Worm (Caenorhabditis elegans) whole organism, L2 larva: ENCODE data around the gene W08E12.7.
A peak's percentile ranks its signal among the peaks of the same experiment; 100 is the strongest.
"Not testable (repeated sequence)": the region's sequence is repeated elsewhere in the genome, so short reads cannot be mapped to it uniquely, and the experiment has no call there.

Experiments
- C34F6.9 ChIP-seq: fragments of 150-350 bp; optimal IDR thresholded peaks from 2 replicates; lab custom pipeline; 2014; ENCODE audit warnings: missing biosample characterization, missing genetic modification characterization
- F13H6.1 ChIP-seq: sonication (generic microtip); optimal IDR thresholded peaks from 2 replicates; lab custom pipeline; 2016; ENCODE audit warnings: missing genetic modification characterization, missing compliant biosample characterization
- R02D3.7 ChIP-seq: fragments of 150-350 bp; optimal IDR thresholded peaks from 2 replicates; lab custom pipeline; 2014; ENCODE audit warnings: missing biosample characterization, missing genetic modification characterization
- Y55F3AM.14 ChIP-seq: fragments of 200-800 bp; sonication (Bioruptor generic); optimal IDR thresholded peaks from 2 replicates; lab custom pipeline; 2018; ENCODE audit warnings: mild to moderate bottlenecking, missing genetic modification characterization, missing compliant biosample characterization
- ZK546.5 ChIP-seq: sonication (generic microtip); optimal IDR thresholded peaks from 2 replicates; lab custom pipeline; 2017; ENCODE audit warnings: missing biosample characterization, missing genetic modification characterization
- aly-2 ChIP-seq: fragments of 150-350 bp; optimal IDR thresholded peaks from 2 replicates; lab custom pipeline; 2014; ENCODE audit warnings: missing biosample characterization, missing genetic modification characterization
- ama-1 ChIP-seq: fragments of 150-350 bp; optimal IDR thresholded peaks from 2 replicates; lab custom pipeline; 2018; ENCODE audit warnings: inconsistent platforms
- blmp-1 ChIP-seq: sonication (generic microtip); optimal IDR thresholded peaks from 2 replicates; lab custom pipeline; 2017; ENCODE audit warnings: missing genetic modification characterization, mild to moderate bottlenecking, missing compliant biosample characterization, antibody characterized with exemption, moderate library complexity; ENCODE audit not compliant: insufficient read depth
- ceh-16 ChIP-seq: fragments of 150-350 bp; optimal IDR thresholded peaks from 2 replicates; lab custom pipeline; 2014; ENCODE audit warnings: missing biosample characterization, missing genetic modification characterization
- ceh-82 ChIP-seq: fragments of 150-350 bp; optimal IDR thresholded peaks from 2 replicates; lab custom pipeline; 2014; ENCODE audit warnings: missing biosample characterization, missing genetic modification characterization
- crh-2 ChIP-seq: sonication (generic microtip); optimal IDR thresholded peaks from 2 replicates; lab custom pipeline; 2017; ENCODE audit warnings: missing biosample characterization, missing genetic modification characterization
- dmd-4 ChIP-seq: sonication (generic microtip); optimal IDR thresholded peaks from 2 replicates; lab custom pipeline; 2017; ENCODE audit warnings: missing biosample characterization, missing genetic modification characterization
- egl-27 ChIP-seq: sonication (generic microtip); optimal IDR thresholded peaks from 3 replicates; lab custom pipeline; 2017; ENCODE audit warnings: missing biosample characterization, missing genetic modification reagents, missing genetic modification characterization
- elt-1 ChIP-seq: fragments of 150-350 bp; optimal IDR thresholded peaks from 2 replicates; lab custom pipeline; 2014; ENCODE audit warnings: missing biosample characterization, missing genetic modification characterization
- fos-1 ChIP-seq: fragments of 150-350 bp; optimal IDR thresholded peaks from 2 replicates; lab custom pipeline; 2014; ENCODE audit warnings: missing biosample characterization, missing genetic modification characterization
- gmeb-1 ChIP-seq: fragments of 150-350 bp; optimal IDR thresholded peaks from 2 replicates; lab custom pipeline; 2014; ENCODE audit warnings: missing biosample characterization, missing genetic modification characterization
- lin-11 ChIP-seq: fragments of 150-350 bp; sonication (generic microtip); optimal IDR thresholded peaks from 2 replicates; lab custom pipeline; 2014; ENCODE audit warnings: missing biosample characterization, missing genetic modification characterization, inconsistent platforms, mixed read lengths
- lin-13 ChIP-seq: fragments of 150-350 bp; optimal IDR thresholded peaks from 2 replicates; lab custom pipeline; 2014; ENCODE audit warnings: missing biosample characterization, missing genetic modification reagents, missing genetic modification characterization
- lin-39 ChIP-seq: fragments of 150-350 bp; optimal IDR thresholded peaks from 2 replicates; lab custom pipeline; 2014; ENCODE audit warnings: missing biosample characterization, missing genetic modification reagents, missing genetic modification characterization
- lsy-2 ChIP-seq, 2 experiments: fragments of 150-350 bp in 1 of 2; sonication (generic microtip) in 1 of 2; optimal IDR thresholded peaks; 2 replicates each; lab custom pipeline; 2014 to 2017; ENCODE audit warnings: missing biosample characterization in 2 of 2, missing genetic modification characterization in 2 of 2
- mab-5 ChIP-seq: fragments of 150-350 bp; optimal IDR thresholded peaks from 2 replicates; lab custom pipeline; 2014; ENCODE audit warnings: missing biosample characterization, missing genetic modification characterization
- mdl-1 ChIP-seq, 2 experiments: fragments of 150-350 bp in 1 of 2; sonication (generic microtip) in 1 of 2; optimal IDR thresholded peaks; 2 replicates each; lab custom pipeline; 2017; ENCODE audit warnings: missing biosample characterization in 2 of 2, missing genetic modification characterization in 2 of 2
- nhr-10 ChIP-seq: sonication (generic microtip); optimal IDR thresholded peaks from 2 replicates; lab custom pipeline; 2017; ENCODE audit warnings: missing biosample characterization, missing genetic modification characterization
- nhr-11 ChIP-seq: fragments of 150-350 bp; optimal IDR thresholded peaks from 2 replicates; lab custom pipeline; 2014; ENCODE audit warnings: missing biosample characterization, missing genetic modification characterization
- nhr-12 ChIP-seq: fragments of 150-350 bp; optimal IDR thresholded peaks from 2 replicates; lab custom pipeline; 2014; ENCODE audit warnings: missing biosample characterization, missing genetic modification characterization
- nhr-129 ChIP-seq: fragments of 150-350 bp; optimal IDR thresholded peaks from 2 replicates; lab custom pipeline; 2014; ENCODE audit warnings: missing biosample characterization, missing genetic modification characterization
- nhr-21 ChIP-seq: fragments of 150-350 bp; optimal IDR thresholded peaks from 2 replicates; lab custom pipeline; 2014; ENCODE audit warnings: missing biosample characterization, missing genetic modification characterization
- nhr-23 ChIP-seq: fragments of 150-350 bp; optimal IDR thresholded peaks from 2 replicates; lab custom pipeline; 2014; ENCODE audit warnings: missing biosample characterization, missing genetic modification reagents, missing genetic modification characterization
- nhr-237 ChIP-seq: fragments of 150-350 bp; optimal IDR thresholded peaks from 2 replicates; lab custom pipeline; 2014; ENCODE audit warnings: missing biosample characterization, missing genetic modification characterization
- nhr-25 ChIP-seq: fragments of 150-350 bp; sonication (generic microtip); optimal IDR thresholded peaks from 3 replicates; lab custom pipeline; 2014; ENCODE audit warnings: missing biosample characterization, missing genetic modification characterization
- sma-3 ChIP-seq: sonication (generic microtip); optimal IDR thresholded peaks from 2 replicates; lab custom pipeline; 2016; ENCODE audit warnings: missing genetic modification reagents, missing genetic modification characterization, missing compliant biosample characterization
- sma-9 ChIP-seq, 2 experiments: fragments of 150-350 bp in 1 of 2; sonication (generic microtip) in 1 of 2; optimal IDR thresholded peaks; 2 replicates each; lab custom pipeline; 2014 to 2016; ENCODE audit warnings: missing genetic modification characterization in 2 of 2, mild to moderate bottlenecking in 1 of 2, missing biosample characterization in 1 of 2, missing compliant biosample characterization in 1 of 2, missing genetic modification reagents in 1 of 2, moderate library complexity in 1 of 2
- unc-55 ChIP-seq: fragments of 150-350 bp; sonication (generic microtip); optimal IDR thresholded peaks from 3 replicates; lab custom pipeline; 2014; ENCODE audit warnings: missing biosample characterization, missing genetic modification reagents, missing genetic modification characterization
- unc-62 ChIP-seq: fragments of 150-350 bp; optimal IDR thresholded peaks from 2 replicates; lab custom pipeline; 2014; ENCODE audit warnings: missing biosample characterization, missing genetic modification reagents, missing genetic modification characterization
- ztf-1 ChIP-seq: fragments of 200-800 bp; sonication (Bioruptor generic); conservative IDR thresholded peaks from 2 replicates; pipeline ENCODE4 v1.3.6; 2022; ENCODE audit warnings: missing genetic modification characterization, missing compliant biosample characterization
- ztf-4 ChIP-seq: fragments of 150-350 bp; optimal IDR thresholded peaks from 2 replicates; lab custom pipeline; 2014; ENCODE audit warnings: missing biosample characterization, missing genetic modification characterization

W08E12.7 gene

DNA sequence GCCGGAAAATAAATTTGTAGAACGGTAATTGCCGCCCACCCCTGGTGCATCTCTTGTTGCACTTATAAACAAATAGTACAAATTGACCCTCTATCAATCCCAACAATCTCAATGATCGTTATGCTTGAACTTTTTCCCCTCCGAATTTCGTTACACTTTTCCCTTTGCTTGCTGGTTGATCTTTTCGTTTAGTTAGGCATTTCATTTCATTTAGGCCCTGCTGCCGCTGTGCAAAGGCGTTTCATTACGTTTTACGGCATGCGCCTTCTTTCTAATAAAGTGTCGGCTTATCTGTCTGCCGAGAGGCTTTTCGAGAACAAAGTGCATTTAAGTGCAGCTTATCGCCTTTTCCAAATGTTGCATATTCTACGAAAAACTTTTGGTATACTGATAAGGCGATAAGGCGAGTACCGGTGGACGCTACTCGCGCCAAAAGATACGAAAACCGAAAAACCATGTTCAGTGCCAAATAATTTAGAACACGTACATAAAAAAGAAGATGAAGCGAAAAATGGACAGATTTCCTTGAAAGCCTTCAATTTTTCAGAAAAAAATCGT is 15.8 kb downstream of the W08E12.7 start:
- TF ChIP-seq sma-9 (GFP tag; optimal IDR thresholded peaks at IDR 0.05; lab: Kevin White, UChicago) (peak; percentile 41), sma-9 (tag; optimal IDR thresholded peaks at IDR 0.05; lab: Kevin White, UChicago) (no peak), ztf-4 (tag; lab: Kevin White, UChicago) (no peak), R02D3.7 (tag; lab: Kevin White, UChicago) (no peak), aly-2 (tag; lab: Kevin White, UChicago) (no peak), Y55F3AM.14 (GFP tag; lab: Kevin White, UChicago) (no peak)

DNA sequence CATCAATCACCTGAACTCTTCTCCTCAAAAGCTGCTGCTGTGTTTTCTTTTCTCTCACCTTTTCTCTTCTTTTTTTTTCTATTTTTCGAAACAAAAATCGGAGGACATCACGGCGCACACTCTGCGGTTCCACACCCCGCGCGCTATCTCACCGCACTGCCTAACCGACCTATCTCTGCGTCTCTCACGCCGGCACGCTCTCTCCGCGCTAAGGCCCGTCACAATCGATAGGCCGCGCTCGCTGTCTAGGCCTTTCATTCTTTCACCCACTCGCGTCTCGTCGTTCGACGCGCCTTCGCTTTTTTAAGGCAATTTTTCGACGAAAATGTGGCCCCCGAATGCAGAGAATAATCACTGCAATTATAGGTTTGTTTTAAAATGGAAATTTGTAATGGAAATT is 16.3 kb downstream of the W08E12.7 start, which contains the start of gene zip-11:
zip-11 (plus strand) TSS at position 34 of the 400 bp plus-strand sequence.
- TF ChIP-seq nhr-129 (tag; lab: Kevin White, UChicago) = peak; percentile 32
- no peak for TF ChIP-seq ceh-82 (tag; lab: Kevin White, UChicago)
- peak; percentile 18 for TF ChIP-seq blmp-1 (tag; lab: Kevin White, UChicago)
- no peak for TF ChIP-seq ama-1 (lab: Kevin White, UChicago)
- peak; percentile 32 for TF ChIP-seq mab-5 (tag; lab: Kevin White, UChicago)
- peak; percentile 63 for TF ChIP-seq unc-55 (GFP tag; lab: Kevin White, UChicago)
- peak; percentile 58 for TF ChIP-seq nhr-21 (tag; lab: Kevin White, UChicago)
- TF ChIP-seq egl-27 (tag; lab: Kevin White, UChicago) = no peak
- peak; percentile 21 for TF ChIP-seq fos-1 (tag; lab: Kevin White, UChicago)
- TF ChIP-seq nhr-25 (tag; lab: Kevin White, UChicago) = peak; percentile 54
- no peak for TF ChIP-seq ceh-16 (tag; lab: Kevin White, UChicago)
- TF ChIP-seq mdl-1 (tag; optimal IDR thresholded peaks at IDR 0.05; lab: Kevin White, UChicago) = peak in 1 of 2 experiments; percentile 63
- TF ChIP-seq F13H6.1 (tag; lab: Kevin White, UChicago) = peak; percentile 64
- TF ChIP-seq sma-3 (GFP tag; lab: Kevin White, UChicago) = peak; percentile 78
- peak; percentile 51 to 77 for TF ChIP-seq lsy-2 (tag; optimal IDR thresholded peaks at IDR 0.05; lab: Kevin White, UChicago)
- TF ChIP-seq crh-2 = peak; percentile 13
- TF ChIP-seq C34F6.9 (tag; lab: Kevin White, UChicago) = peak; percentile 69
- TF ChIP-seq elt-1 = no peak
- peak; percentile 64 for TF ChIP-seq gmeb-1 (tag; lab: Kevin White, UChicago)
- TF ChIP-seq sma-9 (GFP tag; optimal IDR thresholded peaks at IDR 0.05; lab: Kevin White, UChicago) = peak; percentile 43
- no peak for TF ChIP-seq sma-9 (tag; optimal IDR thresholded peaks at IDR 0.05; lab: Kevin White, UChicago)
- TF ChIP-seq lin-13 (GFP tag; lab: Kevin White, UChicago) = peak; percentile 44
- TF ChIP-seq, all 48 proteins: peak for 16

ce11 chrIV:3313311-3313710 is 18.4 kb downstream of the W08E12.7 start:
- TF ChIP-seq lin-13 (GFP tag; lab: Kevin White, UChicago) = peak; percentile 36
- peak; percentile 6 for TF ChIP-seq fos-1 (tag; lab: Kevin White, UChicago)
- TF ChIP-seq gmeb-1 (tag; lab: Kevin White, UChicago) = peak; percentile 30
- TF ChIP-seq crh-2 = peak; percentile 41
- peak; percentile 16 for TF ChIP-seq nhr-129 (tag; lab: Kevin White, UChicago)
- peak; percentile 83 to 94 for TF ChIP-seq lsy-2 (tag; optimal IDR thresholded peaks at IDR 0.05; lab: Kevin White, UChicago)
- peak; percentile 46 for TF ChIP-seq F13H6.1 (tag; lab: Kevin White, UChicago)
- peak; percentile 48 for TF ChIP-seq sma-9 (GFP tag; optimal IDR thresholded peaks at IDR 0.05; lab: Kevin White, UChicago)
- not testable (repeated sequence) for TF ChIP-seq sma-9 (tag; optimal IDR thresholded peaks at IDR 0.05; lab: Kevin White, UChicago)
- TF ChIP-seq nhr-25 (tag; lab: Kevin White, UChicago) = peak; percentile 62
- peak; percentile 34 for TF ChIP-seq nhr-21 (tag; lab: Kevin White, UChicago)
- TF ChIP-seq sma-3 (GFP tag; lab: Kevin White, UChicago) = peak; percentile 67

DNA sequence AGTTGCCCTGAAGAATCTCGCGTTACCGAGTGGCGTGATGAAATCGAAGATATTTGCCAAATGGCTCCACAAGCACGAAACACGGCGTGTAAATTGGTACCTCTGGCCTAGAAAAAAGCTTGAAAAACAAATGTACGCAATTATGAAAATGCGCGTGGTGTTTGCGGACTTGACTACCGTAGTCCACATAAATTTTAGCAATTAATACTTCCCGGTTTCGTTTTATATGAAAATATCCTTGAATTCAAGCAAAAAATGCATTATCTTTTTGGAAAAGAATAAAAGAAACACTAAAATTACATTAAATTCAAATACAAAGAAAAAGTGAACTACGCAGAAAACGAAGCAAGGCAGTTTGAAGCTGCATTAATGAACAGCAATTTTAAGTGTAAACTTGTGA is 19.2 kb downstream of the W08E12.7 start:
- peak in 1 of 2 experiments; percentile 44 for TF ChIP-seq lsy-2 (tag; optimal IDR thresholded peaks at IDR 0.05; lab: Kevin White, UChicago)

- TF ChIP-seq dmd-4; aly-2 (tag; lab: Kevin White, UChicago); lin-39: not testable (repeated sequence)
- TF ChIP-seq, all 48 proteins: peak for 0; not testable (repeated sequence) for 48
These were observed 36.8 kb downstream of the W08E12.7 start, which contains the start of gene F42A6.5 for ce11 chrIV:3331758-3332157. F42A6.5 (minus strand) TSS chrIV:3331858.

ce11 chrIV:3336585-3336984 is 41.6 kb downstream of the W08E12.7 start, which contains the start of gene F42A6.6:
F42A6.6 (minus strand) TSS chrIV:3336873.
- TF ChIP-seq mdl-1 (tag; optimal IDR thresholded peaks at IDR 0.05; lab: Kevin White, UChicago) = no peak
- TF ChIP-seq gmeb-1 (tag; lab: Kevin White, UChicago) = peak; percentile 39
- TF ChIP-seq crh-2 = no peak
- peak; percentile 72 for TF ChIP-seq ama-1 (lab: Kevin White, UChicago)
- TF ChIP-seq F13H6.1 (tag; lab: Kevin White, UChicago) = no peak
- TF ChIP-seq lin-13 (GFP tag; lab: Kevin White, UChicago) = peak; percentile 13
- no peak for TF ChIP-seq nhr-12 (tag; lab: Kevin White, UChicago)
- no peak for TF ChIP-seq sma-3 (GFP tag; lab: Kevin White, UChicago)
- no peak for TF ChIP-seq nhr-11
- TF ChIP-seq aly-2 (tag; lab: Kevin White, UChicago) = no peak
- TF ChIP-seq lin-11 (tag; lab: Kevin White, UChicago) = no peak
- TF ChIP-seq ZK546.5 (tag; lab: Kevin White, UChicago) = no peak
- TF ChIP-seq nhr-23 (tag; lab: Kevin White, UChicago) = no peak
- no peak for TF ChIP-seq nhr-10 (tag; lab: Kevin White, UChicago)
- TF ChIP-seq sma-9 (GFP tag; optimal IDR thresholded peaks at IDR 0.05; lab: Kevin White, UChicago) = peak; percentile 29
- TF ChIP-seq sma-9 (tag; optimal IDR thresholded peaks at IDR 0.05; lab: Kevin White, UChicago) = no peak
- no peak for TF ChIP-seq mab-5 (tag; lab: Kevin White, UChicago)
- TF ChIP-seq lsy-2 (tag; optimal IDR thresholded peaks at IDR 0.05; lab: Kevin White, UChicago) = peak in 1 of 2 experiments; percentile 33
- peak; percentile 11 for TF ChIP-seq nhr-21 (tag; lab: Kevin White, UChicago)
- TF ChIP-seq ztf-1 (GFP tag; lab: Robert Waterston, UW) = no peak
- TF ChIP-seq nhr-237 (tag; lab: Kevin White, UChicago) = no peak
- TF ChIP-seq unc-62 (GFP tag; lab: Kevin White, UChicago) = no peak
